Worm (Caenorhabditis elegans): ENCODE data around the gene crb-3.

DNA sequence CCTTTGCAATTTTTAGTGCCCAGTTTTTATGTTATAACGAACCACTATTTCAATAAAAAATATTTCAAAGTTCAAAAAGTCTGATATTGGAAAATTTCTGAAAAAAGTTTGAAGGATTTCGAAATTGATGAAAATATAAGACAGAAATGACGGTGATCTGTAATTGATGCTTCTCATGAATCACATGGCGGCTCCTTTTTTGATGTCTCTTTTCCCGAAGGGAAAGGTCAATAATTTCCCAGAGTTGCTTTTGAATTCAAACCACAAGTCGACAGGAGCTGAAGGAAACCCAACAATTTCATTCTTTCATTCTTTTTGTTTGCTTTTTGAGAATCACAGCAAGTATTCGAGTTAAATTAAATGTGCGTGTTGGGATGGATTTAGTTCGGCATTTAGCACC, 31.3 kb upstream of the crb-3 start, which contains the start of gene B0563.18:
- TF ChIP-seq ama-1 (optimal IDR thresholded peaks at IDR 0.05) (no peak), B0310.2 (tag; optimal IDR thresholded peaks at IDR 0.05) (no peak), ets-7 (tag; optimal IDR thresholded peaks at IDR 0.05) (no peak), sea-1 (GFP tag; conservative IDR thresholded peaks at IDR 0.05) (no peak), tra-4 (tag; optimal IDR thresholded peaks at IDR 0.05) (no peak)

Measured in whole organism, early embryonic.